Worm (Caenorhabditis elegans) whole organism, L1 larva: ENCODE data around the gene sma-2.
A peak's percentile ranks its signal among the peaks of the same experiment; 100 is the strongest.

ENCODE experiments used
- fkh-10 ChIP-seq: sonication (generic microtip); optimal IDR thresholded peaks from 2 replicates; lab custom pipeline; 2017; ENCODE audit warnings: missing biosample characterization, missing genetic modification reagents, missing genetic modification characterization
- hlh-4 ChIP-seq: sonication (generic microtip); optimal IDR thresholded peaks from 2 replicates; lab custom pipeline; 2016; ENCODE audit warnings: mild to moderate bottlenecking, missing genetic modification characterization, missing compliant biosample characterization
- nhr-28 ChIP-seq: fragments of 150-350 bp; optimal IDR thresholded peaks from 2 replicates; lab custom pipeline; 2014; ENCODE audit warnings: missing biosample characterization, missing genetic modification characterization
- nhr-77 ChIP-seq: fragments of 150-350 bp; optimal IDR thresholded peaks from 2 replicates; lab custom pipeline; 2014; ENCODE audit warnings: missing biosample characterization, missing genetic modification characterization
- rnt-1 ChIP-seq: sonication (generic microtip); optimal IDR thresholded peaks from 2 replicates; lab custom pipeline; 2016; ENCODE audit warnings: mild to moderate bottlenecking, missing genetic modification characterization, moderate library complexity, missing compliant biosample characterization
- xbp-1 ChIP-seq: sonication (generic microtip); optimal IDR thresholded peaks from 2 replicates; lab custom pipeline; 2016; ENCODE audit warnings: missing genetic modification characterization, missing compliant biosample characterization

DNA sequence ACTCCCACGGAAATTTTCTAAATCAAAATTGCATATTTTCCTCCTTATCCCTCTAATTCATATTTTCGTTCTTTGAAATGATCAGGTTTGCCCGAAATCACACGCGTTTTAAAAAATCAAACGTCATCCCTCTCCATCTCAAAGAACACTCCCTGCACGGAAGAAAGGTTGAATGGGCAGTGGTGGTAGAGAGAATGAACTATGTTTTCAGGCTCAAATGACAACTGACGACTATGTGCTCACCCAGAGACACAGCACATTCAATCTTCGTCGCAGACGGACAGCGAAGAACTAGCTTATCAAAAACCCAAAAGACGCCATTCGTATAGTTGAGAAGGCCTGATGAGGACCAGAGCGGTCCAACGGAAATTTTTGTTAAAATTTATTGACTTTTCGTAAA, 9.7 kb upstream of the sma-2 start:
- TF ChIP-seq nhr-28 (tag; lab: Kevin White, UChicago) = no peak
- no peak for TF ChIP-seq hlh-4
- no peak for TF ChIP-seq xbp-1 (tag; lab: Kevin White, UChicago)
- TF ChIP-seq fkh-10 (GFP tag; lab: Kevin White, UChicago) = no peak
- TF ChIP-seq rnt-1 (tag; lab: Kevin White, UChicago) = peak; percentile 63
- no peak for TF ChIP-seq nhr-77
